Worm (Caenorhabditis elegans) whole organism, L3 larva: Measurements from ENCODE around the gene lgc-14.

ENCODE experiments used
- ZK546.5 ChIP-seq: sonication (generic microtip); optimal IDR thresholded peaks from 2 replicates; lab custom pipeline; 2017; ENCODE audit warnings: missing biosample characterization, missing genetic modification characterization
- aly-2 ChIP-seq: fragments of 150-350 bp; optimal IDR thresholded peaks from 2 replicates; lab custom pipeline; 2014; ENCODE audit warnings: missing biosample characterization, missing genetic modification characterization
- ceh-9 ChIP-seq: sonication (generic microtip); optimal IDR thresholded peaks from 2 replicates; lab custom pipeline; 2018; ENCODE audit warnings: missing biosample characterization, missing genetic modification characterization
- daf-12 ChIP-seq: fragments of 150-350 bp; optimal IDR thresholded peaks from 2 replicates; lab custom pipeline; 2014; ENCODE audit warnings: missing biosample characterization, missing genetic modification reagents, missing genetic modification characterization
- egl-27 ChIP-seq: sonication (generic microtip); optimal IDR thresholded peaks from 4 replicates; lab custom pipeline; 2017; ENCODE audit warnings: missing biosample characterization, missing genetic modification reagents, missing genetic modification characterization
- jun-1 ChIP-seq: fragments of 150-350 bp; optimal IDR thresholded peaks from 2 replicates; lab custom pipeline; 2014; ENCODE audit warnings: missing biosample characterization, missing genetic modification reagents, missing genetic modification characterization
- nfya-1 ChIP-seq: sonication (generic microtip); optimal IDR thresholded peaks from 2 replicates; lab custom pipeline; 2017; ENCODE audit warnings: missing genetic modification characterization, mild to moderate bottlenecking, missing compliant biosample characterization, antibody characterized with exemption, moderate library complexity; ENCODE audit not compliant: insufficient read depth
- nhr-12 ChIP-seq: fragments of 150-350 bp; optimal IDR thresholded peaks from 2 replicates; lab custom pipeline; 2014; ENCODE audit warnings: missing biosample characterization, missing genetic modification characterization
- nhr-237 ChIP-seq: fragments of 150-350 bp; optimal IDR thresholded peaks from 2 replicates; lab custom pipeline; 2014; ENCODE audit warnings: missing biosample characterization, missing genetic modification characterization
- pha-4 ChIP-seq: fragments of 150-350 bp; optimal IDR thresholded peaks from 2 replicates; lab custom pipeline; 2014; ENCODE audit warnings: missing biosample characterization, missing genetic modification reagents, missing genetic modification characterization
- pqm-1 ChIP-seq: fragments of 150-350 bp; optimal IDR thresholded peaks from 2 replicates; lab custom pipeline; 2017; ENCODE audit warnings: missing biosample characterization, missing genetic modification characterization, inconsistent platforms
- unc-62 ChIP-seq: fragments of 150-350 bp; sonication (generic microtip); optimal IDR thresholded peaks from 4 replicates; lab custom pipeline; 2014; ENCODE audit warnings: missing biosample characterization, missing genetic modification reagents, missing genetic modification characterization
- ztf-11 ChIP-seq: fragments of 150-350 bp; optimal IDR thresholded peaks from 2 replicates; lab custom pipeline; 2014; ENCODE audit warnings: missing biosample characterization, missing genetic modification characterization

ce11 chrX:12146453-12147085 lies 35.3 kb downstream of the lgc-14 start, which contains the start of gene pycr-1:
- TF ChIP-seq jun-1 (tag; lab: Kevin White, UChicago) = no peak
- no peak for TF ChIP-seq egl-27 (tag; lab: Kevin White, UChicago)
- TF ChIP-seq nfya-1 (tag; lab: Kevin White, UChicago) = no peak
- peak; percentile 35 for TF ChIP-seq pha-4 (tag; lab: Kevin White, UChicago)
- no peak for TF ChIP-seq nhr-237
- TF ChIP-seq ceh-9 (tag; lab: Kevin White, UChicago) = no peak
- TF ChIP-seq nhr-12 (tag; lab: Kevin White, UChicago) = no peak
- no peak for TF ChIP-seq aly-2 (tag; lab: Kevin White, UChicago)
- no peak for TF ChIP-seq daf-12
- TF ChIP-seq unc-62 (GFP tag; lab: Kevin White, UChicago) = no peak
- no peak for TF ChIP-seq ztf-11 (tag; lab: Kevin White, UChicago)
- no peak for TF ChIP-seq ZK546.5 (tag; lab: Kevin White, UChicago)
- TF ChIP-seq pqm-1 (tag; lab: Kevin White, UChicago) = peak; percentile 70
